Worm (Caenorhabditis elegans) whole organism, L3 larva: Measurements from ENCODE around the gene T22E5.6.

ENCODE experiments used
- R02D3.7 ChIP-seq: fragments of 150-350 bp; optimal IDR thresholded peaks from 2 replicates; lab custom pipeline; 2014; ENCODE audit warnings: missing biosample characterization, missing genetic modification characterization
- ZK546.5 ChIP-seq: sonication (generic microtip); optimal IDR thresholded peaks from 2 replicates; lab custom pipeline; 2017; ENCODE audit warnings: missing biosample characterization, missing genetic modification characterization
- aly-2 ChIP-seq: fragments of 150-350 bp; optimal IDR thresholded peaks from 2 replicates; lab custom pipeline; 2014; ENCODE audit warnings: missing biosample characterization, missing genetic modification characterization
- ama-1 ChIP-seq: fragments of 150-350 bp; optimal IDR thresholded peaks from 2 replicates; lab custom pipeline; 2018
- ceh-16 ChIP-seq: sonication (generic microtip); optimal IDR thresholded peaks from 2 replicates; lab custom pipeline; 2017; ENCODE audit warnings: missing biosample characterization, missing genetic modification characterization
- ceh-28 ChIP-seq: fragments of 150-350 bp; optimal IDR thresholded peaks from 2 replicates; lab custom pipeline; 2014; ENCODE audit warnings: missing biosample characterization, missing genetic modification reagents, missing genetic modification characterization
- ceh-82 ChIP-seq: fragments of 150-350 bp; optimal IDR thresholded peaks from 2 replicates; lab custom pipeline; 2014; ENCODE audit warnings: missing biosample characterization, missing genetic modification characterization
- ceh-9 ChIP-seq: sonication (generic microtip); optimal IDR thresholded peaks from 2 replicates; lab custom pipeline; 2018; ENCODE audit warnings: missing biosample characterization, missing genetic modification characterization
- daf-12 ChIP-seq: fragments of 150-350 bp; optimal IDR thresholded peaks from 2 replicates; lab custom pipeline; 2014; ENCODE audit warnings: missing biosample characterization, missing genetic modification reagents, missing genetic modification characterization
- egl-27 ChIP-seq: sonication (generic microtip); optimal IDR thresholded peaks from 4 replicates; lab custom pipeline; 2017; ENCODE audit warnings: missing biosample characterization, missing genetic modification reagents, missing genetic modification characterization
- egl-5 ChIP-seq: fragments of 150-350 bp; optimal IDR thresholded peaks from 2 replicates; lab custom pipeline; 2017; ENCODE audit warnings: missing biosample characterization, missing genetic modification reagents, missing genetic modification characterization, inconsistent platforms
- elt-2 ChIP-seq: sonication (generic microtip); optimal IDR thresholded peaks from 2 replicates; lab custom pipeline; 2016; ENCODE audit warnings: missing genetic modification reagents, mild to moderate bottlenecking, missing genetic modification characterization, missing compliant biosample characterization
- elt-3 ChIP-seq, 3 experiments: fragments of 150-350 bp in 1 of 3; sonication (generic microtip) in 2 of 3; optimal IDR thresholded peaks; 2 replicates in 2 of 3; 4 replicates in 1 of 3; lab custom pipeline; 2014 to 2017; ENCODE audit warnings: missing biosample characterization in 3 of 3, missing genetic modification characterization in 3 of 3
- fos-1 ChIP-seq: fragments of 150-350 bp; optimal IDR thresholded peaks from 2 replicates; lab custom pipeline; 2014; ENCODE audit warnings: missing biosample characterization, missing genetic modification characterization
- hmg-11 ChIP-seq: sonication (generic microtip); optimal IDR thresholded peaks from 2 replicates; lab custom pipeline; 2016; ENCODE audit warnings: missing genetic modification characterization, missing compliant biosample characterization
- jun-1 ChIP-seq: fragments of 150-350 bp; optimal IDR thresholded peaks from 2 replicates; lab custom pipeline; 2014; ENCODE audit warnings: missing biosample characterization, missing genetic modification reagents, missing genetic modification characterization
- lin-39 ChIP-seq: fragments of 150-350 bp; optimal IDR thresholded peaks from 2 replicates; lab custom pipeline; 2018; ENCODE audit warnings: missing biosample characterization, missing genetic modification reagents, missing genetic modification characterization
- nfya-1 ChIP-seq: sonication (generic microtip); optimal IDR thresholded peaks from 2 replicates; lab custom pipeline; 2017; ENCODE audit warnings: missing genetic modification characterization, mild to moderate bottlenecking, missing compliant biosample characterization, antibody characterized with exemption, moderate library complexity; ENCODE audit not compliant: insufficient read depth
- nhr-11 ChIP-seq: fragments of 150-350 bp; optimal IDR thresholded peaks from 2 replicates; lab custom pipeline; 2014; ENCODE audit warnings: missing biosample characterization, missing genetic modification characterization
- nhr-12 ChIP-seq: fragments of 150-350 bp; optimal IDR thresholded peaks from 2 replicates; lab custom pipeline; 2014; ENCODE audit warnings: missing biosample characterization, missing genetic modification characterization
- nhr-23 ChIP-seq: fragments of 150-350 bp; optimal IDR thresholded peaks from 2 replicates; lab custom pipeline; 2014; ENCODE audit warnings: missing biosample characterization, missing genetic modification reagents, missing genetic modification characterization
- nhr-237 ChIP-seq: fragments of 150-350 bp; optimal IDR thresholded peaks from 2 replicates; lab custom pipeline; 2014; ENCODE audit warnings: missing biosample characterization, missing genetic modification characterization
- nhr-25 ChIP-seq: sonication (generic microtip); optimal IDR thresholded peaks from 2 replicates; lab custom pipeline; 2017; ENCODE audit warnings: missing biosample characterization, missing genetic modification characterization
- nhr-28 ChIP-seq: fragments of 150-350 bp; optimal IDR thresholded peaks from 2 replicates; lab custom pipeline; 2014; ENCODE audit warnings: missing biosample characterization, missing genetic modification characterization
- nhr-43 ChIP-seq: sonication (generic microtip); optimal IDR thresholded peaks from 2 replicates; lab custom pipeline; 2016; ENCODE audit warnings: mild to moderate bottlenecking, missing genetic modification characterization, missing compliant biosample characterization; ENCODE audit not compliant: poor library complexity, severe bottlenecking
- nhr-76 ChIP-seq: fragments of 150-350 bp; sonication (generic microtip); optimal IDR thresholded peaks from 5 replicates; lab custom pipeline; 2014; ENCODE audit warnings: missing biosample characterization, missing genetic modification characterization
- nhr-77 ChIP-seq: fragments of 150-350 bp; optimal IDR thresholded peaks from 2 replicates; lab custom pipeline; 2014; ENCODE audit warnings: missing biosample characterization, missing genetic modification characterization
- pha-4 ChIP-seq: fragments of 150-350 bp; optimal IDR thresholded peaks from 2 replicates; lab custom pipeline; 2014; ENCODE audit warnings: missing biosample characterization, missing genetic modification reagents, missing genetic modification characterization
- pqm-1 ChIP-seq: fragments of 150-350 bp; optimal IDR thresholded peaks from 2 replicates; lab custom pipeline; 2017; ENCODE audit warnings: missing biosample characterization, missing genetic modification characterization, inconsistent platforms
- sea-2 ChIP-seq: fragments of 150-350 bp; sonication (generic microtip); optimal IDR thresholded peaks from 4 replicates; lab custom pipeline; 2014; ENCODE audit warnings: missing biosample characterization, missing genetic modification reagents, missing genetic modification characterization
- skn-1 ChIP-seq: fragments of 150-350 bp; optimal IDR thresholded peaks from 2 replicates; lab custom pipeline; 2014; ENCODE audit warnings: missing biosample characterization, missing genetic modification characterization
- snpc-4 ChIP-seq: fragments of 150-350 bp; optimal IDR thresholded peaks from 2 replicates; lab custom pipeline; 2014; ENCODE audit warnings: missing biosample characterization, missing genetic modification characterization
- tbx-2 ChIP-seq: sonication (generic microtip); optimal IDR thresholded peaks from 2 replicates; lab custom pipeline; 2016; ENCODE audit warnings: mild to moderate bottlenecking, missing genetic modification characterization, missing compliant biosample characterization
- unc-62 ChIP-seq: fragments of 150-350 bp; sonication (generic microtip); optimal IDR thresholded peaks from 4 replicates; lab custom pipeline; 2014; ENCODE audit warnings: missing biosample characterization, missing genetic modification reagents, missing genetic modification characterization
- zag-1 ChIP-seq: fragments of 150-350 bp; optimal IDR thresholded peaks from 2 replicates; lab custom pipeline; 2014; ENCODE audit warnings: missing biosample characterization, missing genetic modification characterization
- ztf-11 ChIP-seq: fragments of 150-350 bp; optimal IDR thresholded peaks from 2 replicates; lab custom pipeline; 2014; ENCODE audit warnings: missing biosample characterization, missing genetic modification characterization
- ztf-4 ChIP-seq: fragments of 150-350 bp; optimal IDR thresholded peaks from 2 replicates; lab custom pipeline; 2014; ENCODE audit warnings: missing biosample characterization, missing genetic modification characterization

Gene T22E5.6

ce11 chrX:6378363-6378762 is 37.8 kb downstream of the T22E5.6 start (continued):
- TF ChIP-seq aly-2 (tag; lab: Kevin White, UChicago) (no peak), ceh-16 (no peak), lin-39 (tag; lab: Kevin White, UChicago) (peak; percentile 86), ztf-11 (tag; lab: Kevin White, UChicago) (no peak), R02D3.7 (no peak), snpc-4 (tag; lab: Kevin White, UChicago) (peak; percentile 34), unc-62 (no peak), ztf-4 (tag; lab: Kevin White, UChicago) (no peak), nhr-25 (peak; percentile 1), ceh-9 (tag; lab: Kevin White, UChicago) (no peak), fos-1 (tag; lab: Kevin White, UChicago) (no peak), nhr-76 (tag; lab: Kevin White, UChicago) (no peak), sea-2 (peak; percentile 51), nhr-11 (tag; lab: Kevin White, UChicago) (no peak), ama-1 (no peak), nhr-12 (no peak), nhr-237 (tag; lab: Kevin White, UChicago) (no peak), nhr-43 (tag; lab: Kevin White, UChicago) (peak; percentile 2)
- TF ChIP-seq, all 47 proteins: peak for 13

- no peak for TF ChIP-seq nhr-77 (tag; lab: Kevin White, UChicago)
- TF ChIP-seq elt-2: peak; percentile 76
- TF ChIP-seq pqm-1 (tag; lab: Kevin White, UChicago): peak; percentile 66
- no peak for TF ChIP-seq ceh-28 (tag; lab: Kevin White, UChicago)
Observed at ce11 chrX:6377634-6378288, 38.4 kb downstream of the T22E5.6 start, which contains the start of gene lmp-1. Gene lmp-1 (minus strand): TSS chrX:6377684.

ce11 chrX:6374451-6374850 is 41.8 kb downstream of the T22E5.6 start, which contains the start of gene C03B1.1:
Gene C03B1.1 (plus strand): TSS chrX:6374751.
- no peak for TF ChIP-seq ztf-4 (tag; lab: Kevin White, UChicago)
- no peak for TF ChIP-seq nhr-77 (tag; lab: Kevin White, UChicago)
- no peak for TF ChIP-seq daf-12 (tag; lab: Kevin White, UChicago)
- no peak for TF ChIP-seq ceh-28 (tag; lab: Kevin White, UChicago)
- TF ChIP-seq unc-62: no peak
- no peak for TF ChIP-seq aly-2 (tag; lab: Kevin White, UChicago)
- TF ChIP-seq ZK546.5 (tag; lab: Kevin White, UChicago): no peak
- TF ChIP-seq nhr-12: no peak
- no peak for TF ChIP-seq zag-1 (tag; lab: Kevin White, UChicago)

- TF ChIP-seq hmg-11 (tag; lab: Kevin White, UChicago): no peak
- TF ChIP-seq fos-1 (tag; lab: Kevin White, UChicago): no peak
- no peak for TF ChIP-seq jun-1 (tag; lab: Kevin White, UChicago)
Observed at ce11 chrX:6373348-6373747, 42.9 kb downstream of the T22E5.6 start, which contains the start of gene C03B1.17. Gene C03B1.17 (plus strand): TSS chrX:6373648.

- TF ChIP-seq skn-1 (tag; lab: Kevin White, UChicago) (peak; percentile 26), aly-2 (tag; lab: Kevin White, UChicago) (no peak), ZK546.5 (tag; lab: Kevin White, UChicago) (no peak), nhr-77 (tag; lab: Kevin White, UChicago) (no peak), ceh-28 (tag; lab: Kevin White, UChicago) (no peak), pqm-1 (tag; lab: Kevin White, UChicago) (peak; percentile 26), ztf-11 (tag; lab: Kevin White, UChicago) (no peak), pha-4 (peak; percentile 49), tbx-2 (tag; lab: Kevin White, UChicago) (peak; percentile 54), ceh-16 (no peak), jun-1 (tag; lab: Kevin White, UChicago) (peak; percentile 57), nhr-28 (tag; lab: Kevin White, UChicago) (peak; percentile 10), egl-27 (tag; lab: Kevin White, UChicago) (no peak), elt-3 (tag; optimal IDR thresholded peaks at IDR 0.05; lab: Kevin White, UChicago) (no peak), hmg-11 (tag; lab: Kevin White, UChicago) (peak; percentile 93), ama-1 (no peak), egl-5 (peak; percentile 54), elt-2 (peak; percentile 29), nhr-23 (tag; lab: Kevin White, UChicago) (peak; percentile 36), ceh-82 (tag; lab: Kevin White, UChicago) (peak; percentile 33), nfya-1 (peak; percentile 57), nhr-25 (no peak), lin-39 (tag; lab: Kevin White, UChicago) (peak; percentile 68), R02D3.7 (no peak), nhr-43 (tag; lab: Kevin White, UChicago) (no peak), nhr-76 (tag; lab: Kevin White, UChicago) (no peak), ztf-4 (tag; lab: Kevin White, UChicago) (no peak)
Observed at ce11 chrX:6371192-6372116, 44.8 kb downstream of the T22E5.6 start.
